Worm (Caenorhabditis elegans) whole organism, L2 larva: ENCODE measurements around the gene ubc-23.

Experiments used
- C34F6.9 ChIP-seq: fragments of 150-350 bp; optimal IDR thresholded peaks from 2 replicates; lab custom pipeline; 2014; ENCODE audit warnings: missing biosample characterization, missing genetic modification characterization
- F13H6.1 ChIP-seq: sonication (generic microtip); optimal IDR thresholded peaks from 2 replicates; lab custom pipeline; 2016; ENCODE audit warnings: missing genetic modification characterization, missing compliant biosample characterization
- R02D3.7 ChIP-seq: fragments of 150-350 bp; optimal IDR thresholded peaks from 2 replicates; lab custom pipeline; 2014; ENCODE audit warnings: missing biosample characterization, missing genetic modification characterization
- Y55F3AM.14 ChIP-seq: fragments of 200-800 bp; sonication (Bioruptor generic); optimal IDR thresholded peaks from 2 replicates; lab custom pipeline; 2018; ENCODE audit warnings: mild to moderate bottlenecking, missing genetic modification characterization, missing compliant biosample characterization
- ZK546.5 ChIP-seq: sonication (generic microtip); optimal IDR thresholded peaks from 2 replicates; lab custom pipeline; 2017; ENCODE audit warnings: missing biosample characterization, missing genetic modification characterization
- alr-1 ChIP-seq: fragments of 150-350 bp; optimal IDR thresholded peaks from 2 replicates; lab custom pipeline; 2014; ENCODE audit warnings: missing biosample characterization, missing genetic modification characterization
- aly-2 ChIP-seq: fragments of 150-350 bp; optimal IDR thresholded peaks from 2 replicates; lab custom pipeline; 2014; ENCODE audit warnings: missing biosample characterization, missing genetic modification characterization
- ama-1 ChIP-seq: fragments of 150-350 bp; optimal IDR thresholded peaks from 2 replicates; lab custom pipeline; 2018; ENCODE audit warnings: inconsistent platforms
- blmp-1 ChIP-seq: sonication (generic microtip); optimal IDR thresholded peaks from 2 replicates; lab custom pipeline; 2017; ENCODE audit warnings: missing genetic modification characterization, mild to moderate bottlenecking, missing compliant biosample characterization, antibody characterized with exemption, moderate library complexity; ENCODE audit not compliant: insufficient read depth
- ceh-82 ChIP-seq: fragments of 150-350 bp; optimal IDR thresholded peaks from 2 replicates; lab custom pipeline; 2014; ENCODE audit warnings: missing biosample characterization, missing genetic modification characterization
- crh-2 ChIP-seq: sonication (generic microtip); optimal IDR thresholded peaks from 2 replicates; lab custom pipeline; 2017; ENCODE audit warnings: missing biosample characterization, missing genetic modification characterization
- dmd-4 ChIP-seq: sonication (generic microtip); optimal IDR thresholded peaks from 2 replicates; lab custom pipeline; 2017; ENCODE audit warnings: missing biosample characterization, missing genetic modification characterization
- elt-1 ChIP-seq: fragments of 150-350 bp; optimal IDR thresholded peaks from 2 replicates; lab custom pipeline; 2014; ENCODE audit warnings: missing biosample characterization, missing genetic modification characterization
- elt-3 ChIP-seq: sonication (generic microtip); optimal IDR thresholded peaks from 2 replicates; lab custom pipeline; 2017; ENCODE audit warnings: missing biosample characterization, missing genetic modification characterization
- fos-1 ChIP-seq: fragments of 150-350 bp; optimal IDR thresholded peaks from 2 replicates; lab custom pipeline; 2014; ENCODE audit warnings: missing biosample characterization, missing genetic modification characterization
- gmeb-1 ChIP-seq: fragments of 150-350 bp; optimal IDR thresholded peaks from 2 replicates; lab custom pipeline; 2014; ENCODE audit warnings: missing biosample characterization, missing genetic modification characterization
- lin-11 ChIP-seq: fragments of 150-350 bp; sonication (generic microtip); optimal IDR thresholded peaks from 2 replicates; lab custom pipeline; 2014; ENCODE audit warnings: missing biosample characterization, missing genetic modification characterization, inconsistent platforms, mixed read lengths
- lin-13 ChIP-seq: fragments of 150-350 bp; optimal IDR thresholded peaks from 2 replicates; lab custom pipeline; 2014; ENCODE audit warnings: missing biosample characterization, missing genetic modification reagents, missing genetic modification characterization
- lin-39 ChIP-seq: fragments of 150-350 bp; optimal IDR thresholded peaks from 2 replicates; lab custom pipeline; 2014; ENCODE audit warnings: missing biosample characterization, missing genetic modification reagents, missing genetic modification characterization
- lsy-2 ChIP-seq, 2 experiments: fragments of 150-350 bp in 1 of 2; sonication (generic microtip) in 1 of 2; optimal IDR thresholded peaks; 2 replicates each; lab custom pipeline; 2014 to 2017; ENCODE audit warnings: missing biosample characterization in 2 of 2, missing genetic modification characterization in 2 of 2
- mab-5 ChIP-seq: fragments of 150-350 bp; optimal IDR thresholded peaks from 2 replicates; lab custom pipeline; 2014; ENCODE audit warnings: missing biosample characterization, missing genetic modification characterization
- mbf-1 ChIP-seq: sonication (generic microtip); optimal IDR thresholded peaks from 2 replicates; lab custom pipeline; 2017; ENCODE audit warnings: missing biosample characterization, missing genetic modification characterization
- mdl-1 ChIP-seq, 2 experiments: fragments of 150-350 bp in 1 of 2; sonication (generic microtip) in 1 of 2; optimal IDR thresholded peaks; 2 replicates each; lab custom pipeline; 2017; ENCODE audit warnings: missing biosample characterization in 2 of 2, missing genetic modification characterization in 2 of 2
- nhr-10 ChIP-seq: sonication (generic microtip); optimal IDR thresholded peaks from 2 replicates; lab custom pipeline; 2017; ENCODE audit warnings: missing biosample characterization, missing genetic modification characterization
- nhr-11 ChIP-seq: fragments of 150-350 bp; optimal IDR thresholded peaks from 2 replicates; lab custom pipeline; 2014; ENCODE audit warnings: missing biosample characterization, missing genetic modification characterization
- nhr-12 ChIP-seq: fragments of 150-350 bp; optimal IDR thresholded peaks from 2 replicates; lab custom pipeline; 2014; ENCODE audit warnings: missing biosample characterization, missing genetic modification characterization
- nhr-129 ChIP-seq: fragments of 150-350 bp; optimal IDR thresholded peaks from 2 replicates; lab custom pipeline; 2014; ENCODE audit warnings: missing biosample characterization, missing genetic modification characterization
- nhr-21 ChIP-seq: fragments of 150-350 bp; optimal IDR thresholded peaks from 2 replicates; lab custom pipeline; 2014; ENCODE audit warnings: missing biosample characterization, missing genetic modification characterization
- nhr-23 ChIP-seq: fragments of 150-350 bp; optimal IDR thresholded peaks from 2 replicates; lab custom pipeline; 2014; ENCODE audit warnings: missing biosample characterization, missing genetic modification reagents, missing genetic modification characterization
- nhr-237 ChIP-seq: fragments of 150-350 bp; optimal IDR thresholded peaks from 2 replicates; lab custom pipeline; 2014; ENCODE audit warnings: missing biosample characterization, missing genetic modification characterization
- nhr-25 ChIP-seq: fragments of 150-350 bp; sonication (generic microtip); optimal IDR thresholded peaks from 3 replicates; lab custom pipeline; 2014; ENCODE audit warnings: missing biosample characterization, missing genetic modification characterization
- nhr-6 ChIP-seq: fragments of 150-350 bp; optimal IDR thresholded peaks from 2 replicates; lab custom pipeline; 2014; ENCODE audit warnings: missing biosample characterization, missing genetic modification characterization
- nhr-77 ChIP-seq: fragments of 150-350 bp; optimal IDR thresholded peaks from 2 replicates; lab custom pipeline; 2014; ENCODE audit warnings: missing biosample characterization, missing genetic modification characterization
- peb-1 ChIP-seq: fragments of 150-350 bp; optimal IDR thresholded peaks from 2 replicates; lab custom pipeline; 2014; ENCODE audit warnings: missing biosample characterization, missing genetic modification characterization
- sem-4 ChIP-seq: fragments of 150-350 bp; optimal IDR thresholded peaks from 2 replicates; lab custom pipeline; 2014; ENCODE audit warnings: missing biosample characterization, missing genetic modification reagents, missing genetic modification characterization
- skn-1 ChIP-seq: sonication (generic microtip); optimal IDR thresholded peaks from 2 replicates; lab custom pipeline; 2017; ENCODE audit warnings: missing biosample characterization, missing genetic modification characterization
- sma-3 ChIP-seq: sonication (generic microtip); optimal IDR thresholded peaks from 2 replicates; lab custom pipeline; 2016; ENCODE audit warnings: missing genetic modification reagents, missing genetic modification characterization, missing compliant biosample characterization
- sma-9 ChIP-seq, 2 experiments: fragments of 150-350 bp in 1 of 2; sonication (generic microtip) in 1 of 2; optimal IDR thresholded peaks; 2 replicates each; lab custom pipeline; 2014 to 2016; ENCODE audit warnings: missing genetic modification characterization in 2 of 2, mild to moderate bottlenecking in 1 of 2, missing biosample characterization in 1 of 2, missing compliant biosample characterization in 1 of 2, missing genetic modification reagents in 1 of 2, moderate library complexity in 1 of 2
- snpc-4 ChIP-seq: fragments of 150-350 bp; optimal IDR thresholded peaks from 2 replicates; lab custom pipeline; 2014; ENCODE audit warnings: missing biosample characterization, missing genetic modification characterization
- unc-39 ChIP-seq: fragments of 150-350 bp; optimal IDR thresholded peaks from 2 replicates; lab custom pipeline; 2014; ENCODE audit warnings: missing biosample characterization, missing genetic modification characterization
- unc-55 ChIP-seq: fragments of 150-350 bp; sonication (generic microtip); optimal IDR thresholded peaks from 3 replicates; lab custom pipeline; 2014; ENCODE audit warnings: missing biosample characterization, missing genetic modification reagents, missing genetic modification characterization
- unc-62 ChIP-seq: fragments of 150-350 bp; optimal IDR thresholded peaks from 2 replicates; lab custom pipeline; 2014; ENCODE audit warnings: missing biosample characterization, missing genetic modification reagents, missing genetic modification characterization
- zag-1 ChIP-seq: fragments of 150-350 bp; optimal IDR thresholded peaks from 2 replicates; lab custom pipeline; 2014; ENCODE audit warnings: missing biosample characterization, missing genetic modification characterization
- ztf-1 ChIP-seq: fragments of 200-800 bp; sonication (Bioruptor generic); conservative IDR thresholded peaks from 2 replicates; pipeline ENCODE4 v1.3.6; 2022; ENCODE audit warnings: missing genetic modification characterization, missing compliant biosample characterization
- ztf-11 ChIP-seq: sonication (generic microtip); optimal IDR thresholded peaks from 2 replicates; lab custom pipeline; 2017; ENCODE audit warnings: missing biosample characterization, missing genetic modification characterization
- ztf-4 ChIP-seq: fragments of 150-350 bp; optimal IDR thresholded peaks from 2 replicates; lab custom pipeline; 2014; ENCODE audit warnings: missing biosample characterization, missing genetic modification characterization

The ubc-23 gene

DNA sequence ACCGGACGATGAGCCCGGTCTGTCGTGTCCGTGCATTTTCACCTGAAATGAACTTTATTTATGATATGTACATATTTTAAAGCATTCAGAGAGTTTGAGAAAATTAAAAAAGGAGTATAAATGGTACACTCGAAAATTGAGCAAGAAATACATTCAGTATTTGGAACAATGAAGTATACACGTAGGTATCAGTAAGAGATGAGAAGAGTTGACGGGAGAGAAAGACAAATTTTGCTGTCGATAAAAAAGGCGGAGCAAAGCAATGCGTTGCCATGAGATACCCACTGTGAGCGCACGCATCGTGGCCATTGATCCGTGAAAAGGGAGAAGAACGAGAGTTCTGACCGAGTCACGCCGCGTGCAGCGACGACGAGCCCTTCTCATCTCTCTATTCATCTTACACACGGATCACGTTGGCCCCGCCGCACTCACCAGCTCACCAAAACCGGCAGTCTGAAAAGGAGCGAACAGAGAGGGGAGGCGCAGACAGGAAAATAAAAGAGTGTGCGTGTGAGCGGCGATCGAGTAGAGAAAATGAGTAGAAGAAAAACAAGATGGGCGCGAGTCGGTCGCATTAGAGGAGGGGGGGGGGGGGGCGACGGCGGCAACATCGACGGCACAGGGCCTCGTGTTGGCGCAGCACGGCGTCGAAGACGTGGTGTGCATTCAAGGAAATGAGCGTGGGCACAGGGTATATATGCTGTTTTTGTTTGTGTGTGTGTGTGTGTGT lies 37.9 kb upstream of the ubc-23 start, which contains the start of gene R04E5.8 (continued):
- TF ChIP-seq ztf-11 (tag; lab: Kevin White, UChicago) = no peak
- no peak for TF ChIP-seq nhr-6 (tag; lab: Kevin White, UChicago)
- no peak for TF ChIP-seq sma-3
- no peak for TF ChIP-seq ztf-1 (GFP tag; lab: Robert Waterston, UW)
- TF ChIP-seq Y55F3AM.14 (GFP tag; lab: Kevin White, UChicago) = peak; percentile 39
- no peak for TF ChIP-seq peb-1 (tag; lab: Kevin White, UChicago)
- TF ChIP-seq ama-1 (lab: Kevin White, UChicago) = no peak
- TF ChIP-seq F13H6.1 (tag; lab: Kevin White, UChicago) = peak; percentile 41
- TF ChIP-seq sem-4 = no peak
- TF ChIP-seq alr-1 (tag; lab: Kevin White, UChicago) = no peak
- TF ChIP-seq ztf-4 (tag; lab: Kevin White, UChicago) = no peak
- peak; percentile 37 for TF ChIP-seq C34F6.9
- peak; percentile 12 for TF ChIP-seq nhr-21
- no peak for TF ChIP-seq nhr-77 (tag; lab: Kevin White, UChicago)
- peak in 1 of 2 experiments; percentile 22 for TF ChIP-seq lsy-2 (tag; optimal IDR thresholded peaks at IDR 0.05; lab: Kevin White, UChicago)
- no peak for TF ChIP-seq ZK546.5 (tag; lab: Kevin White, UChicago)
- no peak for TF ChIP-seq lin-39 (tag; lab: Kevin White, UChicago)
- no peak for TF ChIP-seq elt-3
- no peak for TF ChIP-seq nhr-12
- peak; percentile 48 for TF ChIP-seq zag-1 (tag; lab: Kevin White, UChicago)

DNA sequence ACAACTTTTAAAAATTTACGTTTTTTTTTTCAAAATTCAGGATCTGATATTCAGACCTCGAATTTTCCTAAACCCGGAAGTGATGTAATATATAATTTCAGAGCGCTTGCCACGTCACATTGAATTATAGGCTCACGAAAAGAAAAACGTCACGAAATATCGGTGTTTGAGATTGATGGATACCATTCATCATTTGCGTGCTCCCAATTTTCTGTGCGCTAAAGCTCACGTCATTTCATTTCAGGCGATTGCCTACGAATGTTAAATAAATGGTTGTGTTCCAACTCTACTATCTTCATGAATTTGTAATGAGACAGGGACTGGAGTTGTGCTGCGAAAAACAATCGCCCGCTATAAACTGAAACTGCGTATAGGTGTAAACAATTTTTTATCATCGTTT lies 35.3 kb upstream of the ubc-23 start:
- TF ChIP-seq unc-55 (GFP tag; lab: Kevin White, UChicago) (peak; percentile 36), alr-1 (tag; lab: Kevin White, UChicago) (no peak), snpc-4 (no peak), C34F6.9 (no peak), blmp-1 (tag; lab: Kevin White, UChicago) (no peak), sem-4 (no peak)

DNA sequence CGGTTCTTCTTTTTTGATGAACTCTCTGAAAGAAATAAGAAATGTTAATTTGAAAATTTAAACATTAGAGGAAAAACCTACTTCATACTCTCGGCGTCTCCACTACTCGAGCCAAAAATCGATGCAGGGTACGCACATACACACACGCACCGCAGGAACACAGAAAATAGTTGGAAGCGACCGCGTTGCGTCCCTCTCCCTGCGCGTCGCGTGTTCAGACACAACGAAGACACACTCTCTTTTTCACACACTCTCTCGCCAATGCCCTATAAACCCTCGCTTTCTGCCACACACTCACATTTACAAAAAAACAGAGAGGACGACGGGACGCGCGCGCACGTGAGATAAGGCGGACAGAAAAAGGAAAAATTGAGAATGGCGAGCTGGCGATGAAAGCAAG lies 33.2 kb upstream of the ubc-23 start, which contains the start of gene R04E5.9:
Gene R04E5.9 (minus strand): TSS at position 235 of the 400 bp plus-strand sequence.
- TF ChIP-seq mbf-1 (tag; lab: Kevin White, UChicago) (no peak), F13H6.1 (tag; lab: Kevin White, UChicago) (peak; percentile 92), aly-2 (tag; lab: Kevin White, UChicago) (no peak), elt-3 (no peak), lin-39 (tag; lab: Kevin White, UChicago) (no peak), nhr-23 (tag; lab: Kevin White, UChicago) (no peak), elt-1 (tag; lab: Kevin White, UChicago) (no peak), ztf-4 (tag; lab: Kevin White, UChicago) (peak; percentile 41), crh-2 (tag; lab: Kevin White, UChicago) (peak; percentile 94), mdl-1 (tag; optimal IDR thresholded peaks at IDR 0.05; lab: Kevin White, UChicago) (peak; percentile 84 to 95), fos-1 (tag; lab: Kevin White, UChicago) (peak; percentile 92), skn-1 (tag; lab: Kevin White, UChicago) (no peak), lin-13 (GFP tag; lab: Kevin White, UChicago) (peak; percentile 83), unc-55 (GFP tag; lab: Kevin White, UChicago) (peak; percentile 96), nhr-6 (tag; lab: Kevin White, UChicago) (peak; percentile 42), nhr-77 (tag; lab: Kevin White, UChicago) (peak; percentile 9), gmeb-1 (tag; lab: Kevin White, UChicago) (peak; percentile 48), nhr-10 (tag; lab: Kevin White, UChicago) (no peak), peb-1 (tag; lab: Kevin White, UChicago) (peak; percentile 13), nhr-12 (no peak), unc-62 (GFP tag; lab: Kevin White, UChicago) (no peak), ztf-11 (tag; lab: Kevin White, UChicago) (no peak), ztf-1 (GFP tag; lab: Robert Waterston, UW) (no peak), blmp-1 (tag; lab: Kevin White, UChicago) (peak; percentile 49), Y55F3AM.14 (GFP tag; lab: Kevin White, UChicago) (peak; percentile 80), snpc-4 (peak; percentile 26), unc-39 (no peak), mab-5 (tag; lab: Kevin White, UChicago) (peak; percentile 48), dmd-4 (tag; lab: Kevin White, UChicago) (no peak), sem-4 (peak; percentile 81), alr-1 (tag; lab: Kevin White, UChicago) (no peak), nhr-129 (tag; lab: Kevin White, UChicago) (peak; percentile 93), sma-3 (peak; percentile 72), nhr-237 (no peak), zag-1 (tag; lab: Kevin White, UChicago) (peak; percentile 77), nhr-25 (peak; percentile 64), ceh-82 (peak; percentile 33), nhr-11 (tag; lab: Kevin White, UChicago) (no peak), sma-9 (GFP tag; optimal IDR thresholded peaks at IDR 0.05; lab: Kevin White, UChicago) (peak; percentile 90), sma-9 (tag; optimal IDR thresholded peaks at IDR 0.05; lab: Kevin White, UChicago) (no peak), lin-11 (tag; lab: Kevin White, UChicago) (peak; percentile 96), R02D3.7 (tag; lab: Kevin White, UChicago) (no peak)
